Fruit fly (Drosophila melanogaster) whole organism, embryonic: ENCODE results near the gene CG7536.

ENCODE experiments used
- CG10462 ChIP-seq: fragments of 200-800 bp; sonication (Bioruptor generic); optimal IDR thresholded peaks from 2 replicates; lab custom pipeline; 2016; ENCODE audit warnings: missing biosample characterization, missing genetic modification characterization
- CG11504 ChIP-seq: fragments of 200-800 bp; sonication (Bioruptor generic); optimal IDR thresholded peaks from 3 replicates; lab custom pipeline; 2019; ENCODE audit warnings: missing biosample characterization, mild to moderate bottlenecking, missing genetic modification characterization, moderate library complexity
- CG12236 ChIP-seq: fragments of 200-800 bp; sonication (Bioruptor generic); optimal IDR thresholded peaks from 2 replicates; lab custom pipeline; 2016; ENCODE audit warnings: missing biosample characterization, missing genetic modification characterization
- CG12299 ChIP-seq: fragments of 200-800 bp; sonication (Bioruptor generic); optimal IDR thresholded peaks from 2 replicates; lab custom pipeline; 2018; ENCODE audit warnings: missing biosample characterization, mild to moderate bottlenecking, missing genetic modification characterization
- CG13123 ChIP-seq: fragments of 200-800 bp; sonication (Bioruptor generic); optimal IDR thresholded peaks from 2 replicates; lab custom pipeline; 2016; ENCODE audit warnings: missing biosample characterization, missing genetic modification characterization
- CG15479 ChIP-seq: fragments of 200-800 bp; sonication (Bioruptor generic); optimal IDR thresholded peaks from 3 replicates; lab custom pipeline; 2019; ENCODE audit warnings: missing biosample characterization, mild to moderate bottlenecking, missing genetic modification characterization, moderate library complexity
- CG1602 ChIP-seq: fragments of 200-800 bp; sonication (Bioruptor generic); optimal IDR thresholded peaks from 3 replicates; lab custom pipeline; 2016; ENCODE audit warnings: missing biosample characterization, missing genetic modification characterization
- CG1603 ChIP-seq: fragments of 200-800 bp; sonication (Bioruptor generic); optimal IDR thresholded peaks from 2 replicates; lab custom pipeline; 2019; ENCODE audit warnings: missing biosample characterization, mild to moderate bottlenecking, missing genetic modification characterization, moderate library complexity
- CG1647 ChIP-seq: fragments of 200-800 bp; sonication (Bioruptor generic); optimal IDR thresholded peaks from 3 replicates; lab custom pipeline; 2016; ENCODE audit warnings: missing biosample characterization, missing genetic modification characterization
- CG16813 ChIP-seq: fragments of 200-800 bp; sonication (Bioruptor generic); IDR thresholded peaks from 3 replicates; pipeline ENCODE4 v1.3.6; 2022; ENCODE audit warnings: missing biosample characterization, missing genetic modification characterization; ENCODE audit not compliant: partially characterized antibody
- CG18011 ChIP-seq: fragments of 200-800 bp; sonication (Bioruptor generic); optimal IDR thresholded peaks from 2 replicates; lab custom pipeline; 2017; ENCODE audit warnings: missing biosample characterization, missing genetic modification characterization, mild to moderate bottlenecking, moderate library complexity, missing genotype
- CG18764 ChIP-seq: fragments of 200-800 bp; sonication (Bioruptor generic); optimal IDR thresholded peaks from 3 replicates; lab custom pipeline; 2016; ENCODE audit warnings: missing biosample characterization, missing genetic modification characterization
- CG2202 ChIP-seq: fragments of 200-800 bp; sonication (Bioruptor generic); optimal IDR thresholded peaks from 2 replicates; lab custom pipeline; 2018; ENCODE audit warnings: missing biosample characterization, mild to moderate bottlenecking, missing genetic modification characterization
- CG30020 ChIP-seq: fragments of 200-800 bp; optimal IDR thresholded peaks from 2 replicates; lab custom pipeline; 2019; ENCODE audit warnings: missing biosample characterization, mild to moderate bottlenecking, missing genetic modification characterization, moderate library complexity
- CG3838 ChIP-seq: fragments of 200-800 bp; sonication (Bioruptor generic); optimal IDR thresholded peaks from 3 replicates; lab custom pipeline; 2016; ENCODE audit warnings: missing biosample characterization, missing genetic modification characterization
- CG4328 ChIP-seq: fragments of 200-800 bp; sonication (Bioruptor generic); optimal IDR thresholded peaks from 3 replicates; lab custom pipeline; 2017; ENCODE audit warnings: missing biosample characterization, missing genetic modification reagents, missing genetic modification characterization
- CG4617 ChIP-seq: fragments of 200-800 bp; sonication (Bioruptor generic); optimal IDR thresholded peaks from 3 replicates; lab custom pipeline; 2016; ENCODE audit warnings: missing biosample characterization, missing genetic modification characterization, borderline replicate concordance
- CG7745 ChIP-seq: fragments of 200-800 bp; sonication (Bioruptor generic); optimal IDR thresholded peaks from 2 replicates; lab custom pipeline; 2018; ENCODE audit warnings: missing biosample characterization, mild to moderate bottlenecking, missing genetic modification characterization, moderate library complexity
- CG7839 ChIP-seq: fragments of 200-800 bp; sonication (Bioruptor generic); optimal IDR thresholded peaks from 3 replicates; lab custom pipeline; 2018; ENCODE audit warnings: missing biosample characterization, mild to moderate bottlenecking, missing genetic modification characterization, moderate library complexity
- CG8944 ChIP-seq: fragments of 200-800 bp; sonication (Bioruptor generic); optimal IDR thresholded peaks from 3 replicates; lab custom pipeline; 2016; ENCODE audit warnings: missing biosample characterization, missing genetic modification characterization
- CTCF ChIP-seq: fragments of 200-800 bp; sonication (Bioruptor generic); optimal IDR thresholded peaks from 2 replicates; lab custom pipeline; 2017; ENCODE audit warnings: missing biosample characterization, mild to moderate bottlenecking, missing genetic modification characterization, moderate library complexity
- D19A ChIP-seq: fragments of 200-800 bp; optimal IDR thresholded peaks from 3 replicates; lab custom pipeline; 2019; ENCODE audit warnings: missing biosample characterization, mild to moderate bottlenecking, missing genetic modification characterization, moderate library complexity
- ERR ChIP-seq: fragments of 200-800 bp; sonication (Bioruptor generic); optimal IDR thresholded peaks from 2 replicates; lab custom pipeline; 2016; ENCODE audit warnings: missing biosample characterization, missing genetic modification characterization
- H15 ChIP-seq: fragments of 200-800 bp; sonication (Bioruptor generic); IDR thresholded peaks from 3 replicates; pipeline ENCODE4 v1.3.6; 2022; ENCODE audit warnings: missing biosample characterization, missing genetic modification characterization
- Max ChIP-seq: fragments of 200-800 bp; sonication (Bioruptor generic); optimal IDR thresholded peaks from 2 replicates; lab custom pipeline; 2016; ENCODE audit warnings: missing biosample characterization, mild to moderate bottlenecking, missing genetic modification characterization
- Med ChIP-seq: fragments of 200-800 bp; sonication (Bioruptor generic); peaks from one replicate; lab custom pipeline; 2016; ENCODE audit warnings: missing biosample characterization, missing genetic modification characterization, mild to moderate bottlenecking, inconsistent platforms, moderate library complexity
- Myb ChIP-seq: fragments of 200-800 bp; sonication (Bioruptor generic); optimal IDR thresholded peaks from 2 replicates; lab custom pipeline; 2016; ENCODE audit warnings: missing biosample characterization, missing genetic modification characterization
- NK7.1 ChIP-seq: fragments of 200-800 bp; sonication (Bioruptor generic); optimal IDR thresholded peaks from 3 replicates; lab custom pipeline; 2016; ENCODE audit warnings: missing biosample characterization, missing genetic modification characterization
- Opbp ChIP-seq: fragments of 200-800 bp; sonication (Bioruptor generic); IDR thresholded peaks from 3 replicates; pipeline ENCODE4 v1.3.6; 2022; ENCODE audit warnings: missing biosample characterization, missing genetic modification characterization; ENCODE audit not compliant: partially characterized antibody
- Scr ChIP-seq: fragments of 200-800 bp; sonication (Bioruptor generic); IDR thresholded peaks from 2 replicates; pipeline ENCODE4 v1.3.6; 2022; ENCODE audit warnings: missing biosample characterization, missing genetic modification characterization; ENCODE audit not compliant: partially characterized antibody
- Spps ChIP-seq: fragments of 200-800 bp; sonication (Bioruptor generic); optimal IDR thresholded peaks from 2 replicates; lab custom pipeline; 2018; ENCODE audit warnings: missing biosample characterization, mild to moderate bottlenecking, missing genetic modification characterization
- Stat92E ChIP-seq, 3 experiments: fragments of >200 bp in 2 of 3; fragments of 200-800 bp in 1 of 3; sonication (Bioruptor generic) in 1 of 3; optimal IDR thresholded peaks; 2 replicates each; lab custom pipeline; 2017 to 2019; ENCODE audit warnings: missing biosample characterization in 3 of 3, missing genetic modification characterization in 3 of 3, mild to moderate bottlenecking in 1 of 3, moderate library complexity in 1 of 3
- ara ChIP-seq: fragments of 200-800 bp; sonication (Bioruptor generic); IDR thresholded peaks from 2 replicates; pipeline ENCODE4 v1.3.6; 2022; ENCODE audit warnings: missing biosample characterization, missing genetic modification characterization
- ato ChIP-seq: fragments of 200-800 bp; sonication (Bioruptor generic); IDR thresholded peaks from 2 replicates; pipeline ENCODE4 v1.3.6; 2022; ENCODE audit warnings: missing biosample characterization, missing genetic modification characterization; ENCODE audit not compliant: partially characterized antibody
- bbx ChIP-seq: fragments of 200-800 bp; sonication (Bioruptor generic); IDR thresholded peaks from 2 replicates; pipeline ENCODE4 v1.3.6; 2022; ENCODE audit warnings: missing biosample characterization, missing genetic modification characterization; ENCODE audit not compliant: partially characterized antibody
- chm ChIP-seq: fragments of 200-800 bp; sonication (Bioruptor generic); IDR thresholded peaks from 2 replicates; pipeline ENCODE4 v1.3.6; 2022; ENCODE audit warnings: missing biosample characterization, missing genetic modification characterization
- crc ChIP-seq: fragments of 200-800 bp; sonication (Bioruptor generic); optimal IDR thresholded peaks from 2 replicates; lab custom pipeline; 2016; ENCODE audit warnings: missing biosample characterization, missing genetic modification characterization
- dati ChIP-seq: fragments of 200-800 bp; sonication (Bioruptor generic); IDR thresholded peaks from 2 replicates; pipeline ENCODE4 v1.3.6; 2022; ENCODE audit warnings: missing biosample characterization, missing genetic modification characterization
- ewg ChIP-seq: fragments of 200-800 bp; sonication (Bioruptor generic); optimal IDR thresholded peaks from 3 replicates; lab custom pipeline; 2017; ENCODE audit warnings: mild to moderate bottlenecking, missing biosample characterization, missing genetic modification reagents, missing genetic modification characterization
- gce ChIP-seq: fragments of 200-800 bp; sonication (Bioruptor generic); IDR thresholded peaks from 3 replicates; pipeline ENCODE4 v1.3.6; 2022; ENCODE audit warnings: missing biosample characterization, missing genetic modification characterization
- hbn ChIP-seq: fragments of 200-800 bp; sonication (Bioruptor generic); IDR thresholded peaks from 2 replicates; pipeline ENCODE4 v1.3.6; 2022; ENCODE audit warnings: missing biosample characterization, missing genetic modification characterization; ENCODE audit not compliant: partially characterized antibody
- kni ChIP-seq: fragments of 200-800 bp; sonication (Bioruptor generic); optimal IDR thresholded peaks from 3 replicates; lab custom pipeline; 2017; ENCODE audit warnings: mild to moderate bottlenecking, missing biosample characterization, missing genetic modification reagents, missing genetic modification characterization
- mam ChIP-seq: fragments of 200-800 bp; sonication (Bioruptor generic); optimal IDR thresholded peaks from 3 replicates; lab custom pipeline; 2016; ENCODE audit warnings: missing biosample characterization, missing genetic modification characterization
- pita ChIP-seq: fragments of 200-800 bp; sonication (Bioruptor generic); optimal IDR thresholded peaks from 2 replicates; lab custom pipeline; 2017; ENCODE audit warnings: missing biosample characterization, mild to moderate bottlenecking, missing genetic modification characterization
- ranshi ChIP-seq: fragments of 200-800 bp; sonication (Bioruptor generic); IDR thresholded peaks from 2 replicates; pipeline ENCODE4 v1.3.6; 2022; ENCODE audit warnings: missing biosample characterization, missing genetic modification characterization
- row ChIP-seq: fragments of 200-800 bp; sonication (Bioruptor generic); IDR thresholded peaks from 3 replicates; pipeline ENCODE4 v1.3.6; 2022; ENCODE audit warnings: missing biosample characterization, missing genetic modification characterization
- sens-2 ChIP-seq: fragments of 200-800 bp; sonication (Bioruptor generic); IDR thresholded peaks from 2 replicates; pipeline ENCODE4 v1.3.6; 2022; ENCODE audit warnings: missing biosample characterization, missing genetic modification characterization
- sima ChIP-seq: fragments of 200-800 bp; sonication (Bioruptor generic); optimal IDR thresholded peaks from 2 replicates; lab custom pipeline; 2016; ENCODE audit warnings: missing biosample characterization, missing genetic modification characterization
- slou ChIP-seq: fragments of 200-800 bp; sonication (Bioruptor generic); optimal IDR thresholded peaks from 3 replicates; lab custom pipeline; 2016; ENCODE audit warnings: missing biosample characterization, missing genetic modification characterization
- sna ChIP-seq: fragments of 200-800 bp; sonication (Bioruptor generic); IDR thresholded peaks from 2 replicates; pipeline ENCODE4 v1.3.6; 2022; ENCODE audit warnings: missing biosample characterization, missing genetic modification characterization; ENCODE audit not compliant: partially characterized antibody
- sr ChIP-seq: fragments of 200-800 bp; sonication (Bioruptor generic); IDR thresholded peaks from 3 replicates; pipeline ENCODE4 v1.3.6; 2022; ENCODE audit warnings: missing biosample characterization, missing genetic modification characterization

CG7536 gene

DNA sequence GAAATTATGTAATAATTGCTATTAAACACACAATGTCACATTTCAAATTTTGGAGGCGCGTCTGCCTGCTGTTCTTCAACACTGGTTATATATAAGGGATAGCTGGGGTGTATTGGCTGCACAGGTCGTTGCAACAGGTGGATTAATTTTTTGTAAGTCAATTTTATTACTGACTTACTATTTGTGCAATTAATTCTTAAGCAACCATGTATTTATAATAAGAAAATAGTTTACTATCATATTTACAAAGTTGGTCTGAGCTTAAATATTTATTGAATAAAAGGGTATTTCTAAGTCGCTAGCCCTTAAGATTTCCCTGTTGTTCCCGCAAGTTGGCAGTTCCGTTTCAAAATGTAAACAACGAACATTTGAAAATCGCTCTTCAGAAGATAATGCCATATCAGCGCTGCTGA, 4.5 kb upstream of the CG7536 start, which contains the start of gene RhoGAP16F (continued):
- TF ChIP-seq D19A (tag; lab: Kevin White, UChicago) (peak; percentile 94), mam (GFP tag; lab: Kevin White, UChicago) (peak; percentile 88), CG2202 (tag; lab: Kevin White, UChicago) (peak; percentile 72), Scr (GFP tag; lab: Robert Waterston, UW) (no peak), CG7745 (tag; lab: Kevin White, UChicago) (no peak), CG3838 (GFP tag; lab: Kevin White, UChicago) (peak; percentile 67), CG12299 (peak; percentile 53), CG1602 (GFP tag; lab: Kevin White, UChicago) (peak; percentile 88), CG1647 (GFP tag; lab: Kevin White, UChicago) (peak; percentile 68), Stat92E (GFP tag; optimal IDR thresholded peaks at IDR 0.05; lab: Kevin White, UChicago) (peak in 1 of 3 experiments; percentile 62), Spps (tag; lab: Kevin White, UChicago) (peak; percentile 70), ERR (peak; percentile 46), Opbp (no peak), dati (GFP tag; lab: Robert Waterston, UW) (no peak), CG1603 (tag; lab: Kevin White, UChicago) (peak; percentile 77), H15 (GFP tag; lab: Robert Waterston, UW) (peak; percentile 80), CG16813 (GFP tag; lab: Robert Waterston, UW) (no peak), CG11504 (tag; lab: Kevin White, UChicago) (peak; percentile 84), sima (GFP tag; lab: Kevin White, UChicago) (peak; percentile 29), CG18011 (GFP tag; lab: Kevin White, UChicago) (peak; percentile 61), pita (no peak), ewg (GFP tag; lab: Kevin White, UChicago) (peak; percentile 71), CG15479 (GFP tag; lab: Kevin White, UChicago) (no peak), CTCF (GFP tag; lab: Kevin White, UChicago) (peak; percentile 26), CG7839 (peak; percentile 88), sens-2 (peak; percentile 38; the same call in 1 of the 2 replicates), CG4617 (GFP tag; lab: Kevin White, UChicago) (peak; percentile 65), row (GFP tag; lab: Robert Waterston, UW) (peak; percentile 99), Max (peak; percentile 89), sr (0 out of 3 replicates have a peak, but pooled peaks have one; percentile 9), ato (GFP tag; lab: Robert Waterston, UW) (no peak), CG8944 (GFP tag; lab: Kevin White, UChicago) (peak; percentile 67), NK7.1 (GFP tag; lab: Kevin White, UChicago) (peak; percentile 45), Myb (GFP tag; lab: Kevin White, UChicago) (peak; percentile 79), kni (GFP tag; lab: Kevin White, UChicago) (peak; percentile 54), chm (GFP tag; lab: Robert Waterston, UW) (peak; percentile 73), CG30020 (tag; lab: Kevin White, UChicago) (peak; percentile 49), CG18764 (peak; percentile 72), ara (GFP tag; lab: Robert Waterston, UW) (peak; percentile 79), ranshi (GFP tag; lab: Robert Waterston, UW) (peak; percentile 79), Med (peak; percentile 96), CG12236 (GFP tag; lab: Kevin White, UChicago) (peak; percentile 38), CG13123 (peak; percentile 50), hbn (no peak), bbx (GFP tag; lab: Robert Waterston, UW) (no peak), crc (peak; percentile 39), gce (GFP tag; lab: Robert Waterston, UW) (no peak; the same call in 2 of the 3 replicates), CG10462 (GFP tag; lab: Kevin White, UChicago) (peak; percentile 79), CG4328 (GFP tag; lab: Kevin White, UChicago) (peak; percentile 69), slou (peak; percentile 61), sna (GFP tag; lab: Robert Waterston, UW) (no peak)
